Fruit fly (Drosophila melanogaster) whole organism, wandering third instar larva: Measurements from ENCODE around the gene CG13949.

ENCODE experiments used
- CG32264 ChIP-seq: fragments of 200-800 bp; sonication (Bioruptor generic); optimal IDR thresholded peaks from 2 replicates; lab custom pipeline; 2016; ENCODE audit warnings: missing biosample characterization, missing genetic modification characterization
- Dif ChIP-seq: fragments of 200-275, 200-300 bp; sonication (Bioruptor generic); optimal IDR thresholded peaks from 2 replicates; lab custom pipeline; 2018; ENCODE audit warnings: missing biosample characterization, missing genetic modification characterization; ENCODE audit not compliant: partially characterized antibody
- GATAd ChIP-seq: sonication (Bioruptor generic); optimal IDR thresholded peaks from 2 replicates; lab custom pipeline; 2016; ENCODE audit warnings: missing biosample characterization, missing genetic modification characterization
- HLH106 ChIP-seq: fragments of 200-800 bp; optimal IDR thresholded peaks from 3 replicates; lab custom pipeline; 2019; ENCODE audit warnings: missing biosample characterization, mild to moderate bottlenecking, missing genetic modification characterization, moderate library complexity
- Hnf4 ChIP-seq: fragments of 200-800 bp; sonication (Bioruptor generic); optimal IDR thresholded peaks from 2 replicates; lab custom pipeline; 2016; ENCODE audit warnings: missing biosample characterization, mild to moderate bottlenecking, missing genetic modification characterization
- Hr78 ChIP-seq: fragments of >200 bp; optimal IDR thresholded peaks from 2 replicates; lab custom pipeline; 2017; ENCODE audit warnings: missing biosample characterization, missing genetic modification characterization
- Hr83 ChIP-seq: fragments of 200-300 bp; sonication (Bioruptor generic); optimal IDR thresholded peaks from 2 replicates; lab custom pipeline; 2016; ENCODE audit warnings: missing biosample characterization, mild to moderate bottlenecking, missing genetic modification characterization, moderate library complexity; ENCODE audit not compliant: poor library complexity, severe bottlenecking
- Jra ChIP-seq: sonication (Bioruptor generic); optimal IDR thresholded peaks from 2 replicates; lab custom pipeline; 2016; ENCODE audit warnings: missing biosample characterization, missing genetic modification characterization
- Myc ChIP-seq: fragments of >200 bp; optimal IDR thresholded peaks from 2 replicates; lab custom pipeline; 2017
- N ChIP-seq: fragments of >200 bp; optimal IDR thresholded peaks from 2 replicates; lab custom pipeline; 2018; ENCODE audit warnings: missing biosample characterization, missing external identifiers, missing genetic modification characterization
- OdsH ChIP-seq: fragments of 200-800 bp; sonication (Bioruptor generic); optimal IDR thresholded peaks from 2 replicates; lab custom pipeline; 2016; ENCODE audit warnings: missing biosample characterization, mild to moderate bottlenecking, missing genetic modification characterization
- Rel ChIP-seq, 2 experiments: fragments of 200-800 bp; sonication (Bioruptor generic) in 1 of 2; optimal IDR thresholded peaks; 2 replicates in 1 of 2; 3 replicates in 1 of 2; lab custom pipeline; 2016 to 2019; ENCODE audit warnings: mild to moderate bottlenecking in 2 of 2, missing biosample characterization in 2 of 2, missing genetic modification characterization in 2 of 2, moderate library complexity in 1 of 2
- Sp1 ChIP-seq: fragments of 200-800 bp; sonication (Bioruptor generic); optimal IDR thresholded peaks from 3 replicates; lab custom pipeline; 2019; ENCODE audit warnings: missing biosample characterization, mild to moderate bottlenecking, missing genetic modification characterization, moderate library complexity
- Vsx2 ChIP-seq: fragments of 200-300, 225-300 bp; sonication (Bioruptor generic); optimal IDR thresholded peaks from 2 replicates; lab custom pipeline; 2018; ENCODE audit warnings: missing biosample characterization, missing genetic modification characterization; ENCODE audit not compliant: partially characterized antibody
- br ChIP-seq: fragments of 200-800 bp; sonication (Bioruptor generic); optimal IDR thresholded peaks from 2 replicates; lab custom pipeline; 2016; ENCODE audit warnings: missing biosample characterization, missing genetic modification characterization
- dl ChIP-seq, 2 experiments: fragments of 175-275, 200-275 bp in 1 of 2; fragments of 200-275 bp in 1 of 2; sonication (Bioruptor generic); optimal IDR thresholded peaks; lab custom pipeline; 2018; ENCODE audit warnings: mild to moderate bottlenecking in 2 of 2, missing biosample characterization in 2 of 2, missing genetic modification characterization in 2 of 2, moderate library complexity in 2 of 2; ENCODE audit not compliant: partially characterized antibody in 2 of 2, insufficient read depth in 1 of 2
- dmrt93B ChIP-seq: fragments of 200-800 bp; sonication (Bioruptor generic); optimal IDR thresholded peaks from 2 replicates; lab custom pipeline; 2018; ENCODE audit warnings: missing biosample characterization, mild to moderate bottlenecking, missing genetic modification characterization
- dsf ChIP-seq: sonication (Bioruptor generic); optimal IDR thresholded peaks from 2 replicates; lab custom pipeline; 2016; ENCODE audit warnings: missing biosample characterization, missing genetic modification characterization, borderline replicate concordance
- ey ChIP-seq: fragments of 200-800 bp; sonication (Bioruptor generic); optimal IDR thresholded peaks from 2 replicates; lab custom pipeline; 2016; ENCODE audit warnings: missing biosample characterization, missing genetic modification characterization
- foxo ChIP-seq, 2 experiments: fragments of 200-800 bp; sonication (Bioruptor generic); optimal IDR thresholded peaks; 2 replicates in 1 of 2; 3 replicates in 1 of 2; lab custom pipeline; 2016 to 2017; ENCODE audit warnings: missing biosample characterization in 2 of 2, missing genetic modification characterization in 2 of 2
- fru ChIP-seq: fragments of 200-800 bp; sonication (Bioruptor generic); optimal IDR thresholded peaks from 3 replicates; lab custom pipeline; 2016; ENCODE audit warnings: missing biosample characterization, mild to moderate bottlenecking, missing genetic modification characterization
- h ChIP-seq: fragments of 200-800 bp; sonication (Bioruptor generic); optimal IDR thresholded peaks from 3 replicates; lab custom pipeline; 2016; ENCODE audit warnings: missing biosample characterization, mild to moderate bottlenecking, missing genetic modification characterization
- jim ChIP-seq: fragments of 175-275, 200-325 bp; sonication (Bioruptor generic); optimal IDR thresholded peaks from 2 replicates; lab custom pipeline; 2016; ENCODE audit warnings: missing biosample characterization, mild to moderate bottlenecking, missing genetic modification characterization
- lola ChIP-seq: fragments of >200 bp; optimal IDR thresholded peaks from 2 replicates; lab custom pipeline; 2017; ENCODE audit warnings: missing biosample characterization, missing genetic modification characterization
- psq ChIP-seq: fragments of 200-800 bp; sonication (Bioruptor generic); optimal IDR thresholded peaks from 3 replicates; lab custom pipeline; 2017; ENCODE audit warnings: missing biosample characterization, mild to moderate bottlenecking, missing genetic modification characterization, moderate library complexity
- rgr ChIP-seq: fragments of 200-800 bp; sonication (Bioruptor generic); optimal IDR thresholded peaks from 3 replicates; lab custom pipeline; 2016; ENCODE audit warnings: missing biosample characterization, mild to moderate bottlenecking, missing genetic modification characterization
- sv ChIP-seq: fragments of 200-800 bp; sonication (Bioruptor generic); optimal IDR thresholded peaks from 3 replicates; lab custom pipeline; 2016; ENCODE audit warnings: missing biosample characterization, missing genetic modification characterization
- tai ChIP-seq: sonication (Bioruptor generic); optimal IDR thresholded peaks from 2 replicates; lab custom pipeline; 2016; ENCODE audit warnings: missing biosample characterization, missing genetic modification characterization
- woc ChIP-seq: sonication (Bioruptor generic); optimal IDR thresholded peaks from 2 replicates; lab custom pipeline; 2016; ENCODE audit warnings: missing biosample characterization, mild to moderate bottlenecking, missing genetic modification characterization

The CG13949 gene

DNA sequence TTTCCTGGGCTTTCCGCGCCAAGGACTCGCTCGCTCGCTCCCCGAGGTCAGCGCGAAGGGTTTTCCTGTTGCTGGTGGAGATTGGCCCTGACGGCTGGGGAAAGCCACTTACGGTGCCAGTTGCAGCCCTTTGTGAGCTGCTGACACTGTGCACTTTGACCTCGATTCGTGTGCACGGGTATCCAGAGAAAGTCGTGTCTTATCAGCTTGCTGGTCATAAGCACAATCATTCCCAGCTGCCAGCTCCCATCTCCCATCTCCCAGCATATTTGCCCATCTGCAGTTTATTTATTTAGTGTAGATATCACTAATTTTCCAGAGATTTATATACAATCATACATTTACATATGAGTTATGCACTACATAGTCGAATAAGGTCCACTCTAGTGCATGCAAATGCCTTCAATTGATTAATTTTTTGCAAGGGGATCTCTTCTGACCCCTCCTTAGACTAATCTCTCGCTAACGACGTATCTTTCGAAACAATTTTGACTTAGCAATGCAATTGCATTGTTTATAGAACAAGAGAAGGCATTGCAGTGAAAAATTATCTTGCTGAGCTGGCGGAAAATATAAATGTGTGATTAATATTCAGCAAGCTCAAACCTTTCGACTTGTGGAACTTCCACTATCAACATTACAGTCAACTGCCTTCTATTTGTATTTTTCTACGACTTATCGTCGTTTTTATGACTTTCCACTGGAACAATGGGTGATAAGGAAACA, 33.0 kb upstream of the CG13949 start:
- TF ChIP-seq fru (peak; percentile 13), dmrt93B (GFP tag; lab: Kevin White, UChicago) (no peak), tai (GFP tag; lab: Kevin White, UChicago) (no peak), foxo (GFP tag; optimal IDR thresholded peaks at IDR 0.05; lab: Kevin White, UChicago) (no peak), sv (no peak), dsf (GFP tag; lab: Kevin White, UChicago) (no peak), lola (GFP tag; lab: Kevin White, UChicago) (no peak)

DNA sequence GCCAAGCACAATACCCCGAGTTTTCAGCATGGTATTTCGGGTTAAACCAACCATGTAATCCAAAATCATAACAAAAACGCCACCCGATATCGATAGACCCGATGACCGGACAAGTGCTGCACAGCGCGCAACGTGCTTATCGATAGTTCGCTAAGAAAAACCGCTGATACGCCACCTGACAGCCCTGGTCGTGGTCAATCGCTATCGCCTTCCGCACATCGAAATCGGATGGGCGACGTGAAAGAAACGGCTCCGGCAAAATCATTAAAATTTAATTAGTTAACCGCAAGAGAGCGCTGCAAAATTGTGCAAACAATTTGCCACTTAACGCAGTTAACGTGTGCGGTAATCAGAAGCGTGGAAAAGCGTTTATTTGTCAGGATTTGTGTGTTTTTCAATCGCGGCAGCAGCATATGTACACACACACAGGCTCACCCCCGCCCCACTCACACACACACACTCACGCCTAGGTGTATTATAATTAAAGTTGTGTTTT, 29.3 kb upstream of the CG13949 start, which contains the start of the genes CG3862 and dock:
Gene CG3862, minus strand, starts transcription at position 94 of the 496 bp plus-strand sequence.
Gene dock, plus strand, starts transcription at position 202 of the 496 bp plus-strand sequence.
- TF ChIP-seq HLH106 (tag; lab: Kevin White, UChicago) = peak; percentile 17
- TF ChIP-seq ey (GFP tag; lab: Kevin White, UChicago) = peak; percentile 23
- TF ChIP-seq N = peak; percentile 18
- peak; percentile 59 for TF ChIP-seq Hnf4 (GFP tag; lab: Kevin White, UChicago)
- peak; percentile 33 for TF ChIP-seq OdsH (GFP tag; lab: Kevin White, UChicago)
- TF ChIP-seq Hr78 = no peak
- TF ChIP-seq h (GFP tag; lab: Kevin White, UChicago) = peak; percentile 50
- peak; percentile 61 for TF ChIP-seq Sp1 (GFP tag; lab: Kevin White, UChicago)
- no peak for TF ChIP-seq tai (GFP tag; lab: Kevin White, UChicago)
- no peak for TF ChIP-seq Vsx2
- TF ChIP-seq Myc (lab: Kevin White, UChicago) = peak; percentile 55
- TF ChIP-seq Jra = peak; percentile 32
- no peak for TF ChIP-seq Dif
- peak; percentile 61 for TF ChIP-seq br (GFP tag; lab: Kevin White, UChicago)
- no peak for TF ChIP-seq Rel (GFP tag; optimal IDR thresholded peaks at IDR 0.05; lab: Kevin White, UChicago)
- peak; percentile 61 for TF ChIP-seq Rel (tag; optimal IDR thresholded peaks at IDR 0.05; lab: Kevin White, UChicago)
- peak in 1 of 2 experiments; percentile 73 for TF ChIP-seq foxo (GFP tag; optimal IDR thresholded peaks at IDR 0.05; lab: Kevin White, UChicago)
- TF ChIP-seq sv = peak; percentile 2
- peak; percentile 59 for TF ChIP-seq rgr (GFP tag; lab: Kevin White, UChicago)
- peak; percentile 66 for TF ChIP-seq fru
- no peak for TF ChIP-seq GATAd (GFP tag; lab: Kevin White, UChicago)
- peak in 1 of 2 experiments; percentile 2 for TF ChIP-seq dl (GFP tag; optimal IDR thresholded peaks at IDR 0.05; lab: Kevin White, UChicago; ENCODE audit: insufficient read depth in 1 of 2, partially characterized antibody in 2 of 2)
- TF ChIP-seq Hr83 (GFP tag; lab: Kevin White, UChicago) = peak; percentile 89
- TF ChIP-seq, all 38 proteins: peak for 17

DNA sequence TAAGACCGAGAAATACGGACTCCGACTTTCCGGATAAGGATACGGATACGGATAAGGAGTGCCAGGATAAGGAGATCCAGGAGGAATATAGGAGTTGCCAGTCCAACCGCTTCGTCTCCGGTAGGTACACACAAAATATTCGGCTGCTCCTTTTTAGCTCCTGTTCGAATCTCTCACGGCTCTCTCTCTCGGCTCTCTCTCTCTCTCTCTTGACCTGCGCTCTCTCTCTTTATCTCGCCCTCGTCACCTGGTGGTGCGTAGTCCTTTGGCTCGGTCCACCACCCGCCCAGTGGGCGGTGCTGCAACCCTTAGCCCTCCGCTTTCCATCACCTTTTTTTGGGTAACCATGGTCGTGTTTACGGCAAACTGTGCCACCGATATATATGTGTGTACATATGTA, 28.7 kb upstream of the CG13949 start:
- TF ChIP-seq GATAd (GFP tag; lab: Kevin White, UChicago) (no peak), woc (GFP tag; lab: Kevin White, UChicago) (no peak), dl (GFP tag; optimal IDR thresholded peaks at IDR 0.05; lab: Kevin White, UChicago; ENCODE audit: insufficient read depth in 1 of 2, partially characterized antibody in 2 of 2) (peak; percentile 85 to 90), Dif (peak; percentile 84), CG32264 (no peak), lola (GFP tag; lab: Kevin White, UChicago) (no peak)

DNA sequence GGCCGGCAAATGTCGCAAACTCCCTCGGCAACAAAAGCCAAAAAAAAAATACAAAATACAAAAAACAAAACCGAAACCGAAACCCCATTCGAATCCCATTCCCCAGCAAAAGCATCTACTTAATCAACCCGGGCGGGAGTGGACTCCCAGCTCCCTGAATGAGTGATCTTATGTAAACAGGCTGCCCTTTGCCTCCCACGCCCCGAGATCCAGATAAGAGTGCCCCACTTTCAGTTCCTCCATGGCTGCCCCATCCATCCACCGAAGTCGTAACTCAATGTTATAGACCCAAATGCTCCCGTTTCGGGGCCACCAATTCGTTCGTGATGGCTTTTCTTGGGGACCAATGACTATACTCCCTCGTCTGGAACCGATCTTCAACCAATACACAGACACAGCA, 28.1 kb upstream of the CG13949 start:
- TF ChIP-seq HLH106 (tag; lab: Kevin White, UChicago) = no peak
- TF ChIP-seq Myc (lab: Kevin White, UChicago) = no peak
- TF ChIP-seq rgr (GFP tag; lab: Kevin White, UChicago) = no peak
- no peak for TF ChIP-seq Hr83 (GFP tag; lab: Kevin White, UChicago)
- no peak for TF ChIP-seq Vsx2
- TF ChIP-seq h (GFP tag; lab: Kevin White, UChicago) = no peak
- no peak for TF ChIP-seq dl (GFP tag; optimal IDR thresholded peaks at IDR 0.05; lab: Kevin White, UChicago; ENCODE audit: insufficient read depth in 1 of 2, partially characterized antibody in 2 of 2)
- no peak for TF ChIP-seq Sp1 (GFP tag; lab: Kevin White, UChicago)
- TF ChIP-seq fru = no peak
- TF ChIP-seq psq (GFP tag; lab: Kevin White, UChicago) = no peak
- TF ChIP-seq jim (GFP tag; lab: Kevin White, UChicago) = no peak
- TF ChIP-seq sv = no peak
- TF ChIP-seq, all 38 proteins: peak for 0
